Fruit fly (Drosophila melanogaster): ENCODE results near the gene CG18749.

DNA sequence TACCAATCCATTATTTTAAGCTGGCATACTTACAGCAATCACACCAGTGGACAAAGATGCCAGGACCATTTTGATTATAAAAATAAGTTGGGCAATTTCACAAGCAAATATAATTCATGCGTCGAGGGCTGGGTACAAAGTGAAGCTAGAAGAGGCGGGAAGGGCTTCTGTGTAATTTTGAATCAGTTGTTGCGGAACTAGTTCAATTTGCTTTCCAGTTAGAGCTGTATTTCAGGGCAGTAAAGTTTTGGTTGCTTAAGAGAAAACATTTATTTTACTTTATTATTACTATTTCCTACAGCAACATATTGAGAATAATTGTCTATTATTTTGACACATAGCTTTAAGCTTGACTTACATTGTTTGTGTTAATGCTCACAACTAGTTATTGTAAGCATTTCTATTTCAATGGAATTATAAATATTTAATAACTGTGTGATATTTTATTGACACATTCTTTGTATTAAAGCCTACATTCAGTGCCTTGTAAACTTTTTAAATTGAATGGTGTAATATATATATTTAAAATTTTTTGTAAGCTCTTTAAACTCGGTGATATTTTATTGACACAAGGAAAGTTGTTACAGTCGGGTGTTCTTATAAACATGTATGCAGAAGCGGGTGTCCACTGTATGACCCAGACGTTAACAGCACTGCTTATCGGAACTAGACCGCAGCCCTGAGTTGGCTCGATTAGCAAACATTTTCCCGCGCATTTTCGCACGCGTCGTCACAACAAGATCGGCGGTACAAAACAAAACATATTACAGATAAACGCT is 20.6 kb downstream of the CG18749 start, which contains the start of the genes RPA1 and Mcm2:
- TF ChIP-seq Dfd (GFP tag; optimal IDR thresholded peaks at IDR 0.05) = no peak
- peak; percentile 77 for TF ChIP-seq psq (GFP tag; optimal IDR thresholded peaks at IDR 0.05)
- peak; percentile 81 for TF ChIP-seq woc (GFP tag; optimal IDR thresholded peaks at IDR 0.05)
- no peak for TF ChIP-seq Hr78 (GFP tag; optimal IDR thresholded peaks at IDR 0.05)
- no peak for TF ChIP-seq Dif (GFP tag; optimal IDR thresholded peaks at IDR 0.05; ENCODE audit: partially characterized antibody)
- no peak for TF ChIP-seq Rel (GFP tag; optimal IDR thresholded peaks at IDR 0.05)
- TF ChIP-seq Rel (tag; optimal IDR thresholded peaks at IDR 0.05) = peak; percentile 19
- no peak for TF ChIP-seq pan (optimal IDR thresholded peaks at IDR 0.05)
- TF ChIP-seq rgr (GFP tag; optimal IDR thresholded peaks at IDR 0.05) = peak; percentile 74
- peak; percentile 75 for TF ChIP-seq h (GFP tag; optimal IDR thresholded peaks at IDR 0.05)
- TF ChIP-seq CrebA (GFP tag; optimal IDR thresholded peaks at IDR 0.05; ENCODE audit: borderline replicate concordance) = no peak
- TF ChIP-seq lola (GFP tag; optimal IDR thresholded peaks at IDR 0.05) = no peak

All from whole organism, wandering third instar larva.